Worm (Caenorhabditis elegans) whole organism, L3 larva: ENCODE data around the gene hpo-15.
"Not testable (repeated sequence)": the region's sequence is repeated elsewhere in the genome, so short reads cannot be mapped to it uniquely, and the experiment has no call there.

Source experiments
- ama-1 ChIP-seq: fragments of 150-350 bp; optimal IDR thresholded peaks from 2 replicates; lab custom pipeline; 2018
- ceh-16 ChIP-seq: sonication (generic microtip); optimal IDR thresholded peaks from 2 replicates; lab custom pipeline; 2017; ENCODE audit warnings: missing biosample characterization, missing genetic modification characterization
- fkh-10 ChIP-seq: sonication (generic microtip); optimal IDR thresholded peaks from 2 replicates; lab custom pipeline; 2017; ENCODE audit warnings: missing biosample characterization, missing genetic modification reagents, missing genetic modification characterization
- nfya-1 ChIP-seq: sonication (generic microtip); optimal IDR thresholded peaks from 2 replicates; lab custom pipeline; 2017; ENCODE audit warnings: missing genetic modification characterization, mild to moderate bottlenecking, missing compliant biosample characterization, antibody characterized with exemption, moderate library complexity; ENCODE audit not compliant: insufficient read depth
- nhr-25 ChIP-seq: sonication (generic microtip); optimal IDR thresholded peaks from 2 replicates; lab custom pipeline; 2017; ENCODE audit warnings: missing biosample characterization, missing genetic modification characterization
- nhr-77 ChIP-seq: fragments of 150-350 bp; optimal IDR thresholded peaks from 2 replicates; lab custom pipeline; 2014; ENCODE audit warnings: missing biosample characterization, missing genetic modification characterization
- sea-2 ChIP-seq: fragments of 150-350 bp; sonication (generic microtip); optimal IDR thresholded peaks from 4 replicates; lab custom pipeline; 2014; ENCODE audit warnings: missing biosample characterization, missing genetic modification reagents, missing genetic modification characterization
- snpc-4 ChIP-seq: fragments of 150-350 bp; optimal IDR thresholded peaks from 2 replicates; lab custom pipeline; 2014; ENCODE audit warnings: missing biosample characterization, missing genetic modification characterization
- unc-62 ChIP-seq: fragments of 150-350 bp; sonication (generic microtip); optimal IDR thresholded peaks from 4 replicates; lab custom pipeline; 2014; ENCODE audit warnings: missing biosample characterization, missing genetic modification reagents, missing genetic modification characterization

DNA sequence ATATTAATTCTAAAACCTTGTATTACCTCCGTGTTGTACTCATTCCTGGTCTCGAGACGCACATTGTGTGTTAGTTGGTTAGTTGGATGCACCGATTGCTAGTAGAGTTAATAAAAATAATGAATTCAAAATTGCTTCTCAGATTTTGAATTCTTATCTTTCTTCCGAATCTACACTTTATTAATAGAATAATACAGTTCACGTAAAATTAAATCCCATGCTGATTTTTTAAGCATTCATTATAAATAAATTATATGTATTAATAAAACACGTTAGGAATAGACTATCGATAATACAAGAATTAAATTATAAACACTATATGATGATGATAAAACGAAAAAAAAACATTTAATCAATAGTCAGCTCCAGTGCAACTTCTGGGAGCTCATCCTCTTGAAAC is 45.1 kb downstream of the hpo-15 start, which contains the start of gene ZC317.6:
- not testable (repeated sequence) for TF ChIP-seq ama-1 (lab: Kevin White, UChicago); snpc-4; nhr-77; fkh-10; sea-2; nfya-1 (tag; lab: Kevin White, UChicago); nhr-25 (tag; lab: Kevin White, UChicago); unc-62 (GFP tag; lab: Kevin White, UChicago); ceh-16
